Worm (Caenorhabditis elegans) whole organism, L2 larva: Measurements from ENCODE around the gene R05H10.3.

Experiments
- R02D3.7 ChIP-seq: fragments of 150-350 bp; optimal IDR thresholded peaks from 2 replicates; lab custom pipeline; 2014; ENCODE audit warnings: missing biosample characterization, missing genetic modification characterization
- blmp-1 ChIP-seq: sonication (generic microtip); optimal IDR thresholded peaks from 2 replicates; lab custom pipeline; 2017; ENCODE audit warnings: missing genetic modification characterization, mild to moderate bottlenecking, missing compliant biosample characterization, antibody characterized with exemption, moderate library complexity; ENCODE audit not compliant: insufficient read depth
- ceh-16 ChIP-seq: fragments of 150-350 bp; optimal IDR thresholded peaks from 2 replicates; lab custom pipeline; 2014; ENCODE audit warnings: missing biosample characterization, missing genetic modification characterization
- egl-27 ChIP-seq: sonication (generic microtip); optimal IDR thresholded peaks from 3 replicates; lab custom pipeline; 2017; ENCODE audit warnings: missing biosample characterization, missing genetic modification reagents, missing genetic modification characterization
- elt-1 ChIP-seq: fragments of 150-350 bp; optimal IDR thresholded peaks from 2 replicates; lab custom pipeline; 2014; ENCODE audit warnings: missing biosample characterization, missing genetic modification characterization
- elt-3 ChIP-seq: sonication (generic microtip); optimal IDR thresholded peaks from 2 replicates; lab custom pipeline; 2017; ENCODE audit warnings: missing biosample characterization, missing genetic modification characterization
- lin-11 ChIP-seq: fragments of 150-350 bp; sonication (generic microtip); optimal IDR thresholded peaks from 2 replicates; lab custom pipeline; 2014; ENCODE audit warnings: missing biosample characterization, missing genetic modification characterization, inconsistent platforms, mixed read lengths
- mdl-1 ChIP-seq, 2 experiments: fragments of 150-350 bp in 1 of 2; sonication (generic microtip) in 1 of 2; optimal IDR thresholded peaks; 2 replicates each; lab custom pipeline; 2017; ENCODE audit warnings: missing biosample characterization in 2 of 2, missing genetic modification characterization in 2 of 2
- nhr-11 ChIP-seq: fragments of 150-350 bp; optimal IDR thresholded peaks from 2 replicates; lab custom pipeline; 2014; ENCODE audit warnings: missing biosample characterization, missing genetic modification characterization
- nhr-25 ChIP-seq: fragments of 150-350 bp; sonication (generic microtip); optimal IDR thresholded peaks from 3 replicates; lab custom pipeline; 2014; ENCODE audit warnings: missing biosample characterization, missing genetic modification characterization
- unc-62 ChIP-seq: fragments of 150-350 bp; optimal IDR thresholded peaks from 2 replicates; lab custom pipeline; 2014; ENCODE audit warnings: missing biosample characterization, missing genetic modification reagents, missing genetic modification characterization
- ztf-1 ChIP-seq: fragments of 200-800 bp; sonication (Bioruptor generic); conservative IDR thresholded peaks from 2 replicates; pipeline ENCODE4 v1.3.6; 2022; ENCODE audit warnings: missing genetic modification characterization, missing compliant biosample characterization
- ztf-11 ChIP-seq: sonication (generic microtip); optimal IDR thresholded peaks from 2 replicates; lab custom pipeline; 2017; ENCODE audit warnings: missing biosample characterization, missing genetic modification characterization

ce11 chrII:14866156-14866555 lies 3.6 kb upstream of the R05H10.3 start:
- TF ChIP-seq nhr-11 (tag; lab: Kevin White, UChicago) (no peak), ztf-11 (tag; lab: Kevin White, UChicago) (no peak), elt-1 (no peak), R02D3.7 (tag; lab: Kevin White, UChicago) (no peak), lin-11 (tag; lab: Kevin White, UChicago) (no peak), unc-62 (GFP tag; lab: Kevin White, UChicago) (no peak), ztf-1 (GFP tag; lab: Robert Waterston, UW) (no peak), mdl-1 (tag; optimal IDR thresholded peaks at IDR 0.05; lab: Kevin White, UChicago) (no peak), nhr-25 (tag; lab: Kevin White, UChicago) (no peak), egl-27 (tag; lab: Kevin White, UChicago) (no peak), elt-3 (tag; lab: Kevin White, UChicago) (no peak), blmp-1 (tag; lab: Kevin White, UChicago) (no peak), ceh-16 (tag; lab: Kevin White, UChicago) (no peak)
